Worm (Caenorhabditis elegans): ENCODE results near the gene nos-2.

Gene nos-2

DNA sequence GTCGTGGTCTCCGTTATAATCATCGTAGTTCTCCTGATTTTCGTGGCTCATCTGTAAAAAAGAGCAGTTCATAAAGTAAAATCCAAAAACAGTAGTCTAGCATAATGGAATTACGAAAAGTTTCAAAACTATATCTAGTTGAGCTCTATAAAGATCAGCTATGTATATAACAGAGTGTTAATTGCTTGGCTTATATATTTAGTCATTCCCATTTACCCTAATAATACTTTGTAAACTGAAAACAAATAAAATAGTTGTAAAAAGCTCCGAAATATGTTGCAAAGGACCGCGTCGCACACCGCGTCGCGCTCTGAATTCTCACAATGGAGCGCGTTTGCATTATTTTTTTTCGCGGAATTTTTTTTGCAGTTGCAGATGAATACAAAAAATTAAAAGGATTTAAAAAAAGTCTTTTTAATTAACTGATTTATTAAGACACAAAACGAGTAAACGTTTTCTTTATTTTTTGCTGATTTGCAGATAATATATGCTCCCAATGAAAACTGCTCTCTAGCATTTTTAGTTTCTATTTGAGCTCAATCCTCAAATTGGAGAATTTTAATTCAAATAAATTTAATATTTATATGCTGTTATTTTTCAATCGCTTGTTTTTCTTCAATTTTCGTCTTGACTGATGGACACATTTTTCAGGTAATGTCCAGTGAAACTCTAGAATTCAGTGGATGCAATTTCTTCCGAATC, 15.2 kb upstream of the nos-2 start, which contains the start of the genes tcer-1 and ZK1127.5 (continued):
- no peak for TF ChIP-seq ztf-11 (tag; optimal IDR thresholded peaks at IDR 0.05)
- no peak for TF ChIP-seq nhr-28 (tag; optimal IDR thresholded peaks at IDR 0.05)
- TF ChIP-seq unc-62 (GFP tag; optimal IDR thresholded peaks at IDR 0.05) = no peak
- peak; percentile 57 for TF ChIP-seq blmp-1 (tag; optimal IDR thresholded peaks at IDR 0.05)
- TF ChIP-seq fkh-10 (GFP tag; optimal IDR thresholded peaks at IDR 0.05) = no peak
- TF ChIP-seq C04F5.9 (tag; optimal IDR thresholded peaks at IDR 0.05) = no peak
- TF ChIP-seq ceh-82 (tag; optimal IDR thresholded peaks at IDR 0.05) = peak; percentile 26 to 70 (median 39)
- no peak for TF ChIP-seq mdl-1 (tag; optimal IDR thresholded peaks at IDR 0.05)
- no peak for TF ChIP-seq grh-1 (GFP tag; IDR thresholded peaks at IDR 0.05)
- TF ChIP-seq nhr-90 (tag; optimal IDR thresholded peaks at IDR 0.05; ENCODE audit: poor library complexity) = peak; percentile 23
- no peak for TF ChIP-seq sptf-1 (tag; optimal IDR thresholded peaks at IDR 0.05)
- no peak for TF ChIP-seq zip-4 (GFP tag; optimal IDR thresholded peaks at IDR 0.05)
- TF ChIP-seq tlp-1 (tag; optimal IDR thresholded peaks at IDR 0.05) = no peak
- TF ChIP-seq alr-1 (tag; optimal IDR thresholded peaks at IDR 0.05; ENCODE audit: borderline replicate concordance) = no peak
- peak; percentile 73 for TF ChIP-seq lin-15B (tag; optimal IDR thresholded peaks at IDR 0.05)
- no peak for TF ChIP-seq nhr-77 (tag; optimal IDR thresholded peaks at IDR 0.05)
- TF ChIP-seq lin-35 (GFP tag; optimal IDR thresholded peaks at IDR 0.05) = peak; percentile 58 to 82
- TF ChIP-seq nhr-47 (tag; optimal IDR thresholded peaks at IDR 0.05) = peak; percentile 56
- no peak for TF ChIP-seq pqm-1 (tag; optimal IDR thresholded peaks at IDR 0.05)
- TF ChIP-seq jun-1 (tag; optimal IDR thresholded peaks at IDR 0.05) = no peak
- TF ChIP-seq nhr-85 (tag) = peak; percentile 31
- peak; percentile 27 for TF ChIP-seq F16B12.6 (tag; optimal IDR thresholded peaks at IDR 0.05)
- no peak for TF ChIP-seq unc-130 (tag; optimal IDR thresholded peaks at IDR 0.05)
- no peak for TF ChIP-seq ceh-88 (GFP tag; IDR thresholded peaks at IDR 0.05)
- TF ChIP-seq mab-9 (GFP tag; IDR thresholded peaks at IDR 0.05) = no peak
- TF ChIP-seq nhr-11 (tag; optimal IDR thresholded peaks at IDR 0.05) = no peak
- TF ChIP-seq lsy-2 (tag; optimal IDR thresholded peaks at IDR 0.05) = peak; percentile 60 to 83
- peak; percentile 54 for TF ChIP-seq swsn-7 (tag; optimal IDR thresholded peaks at IDR 0.05)
- TF ChIP-seq sox-4 (tag; optimal IDR thresholded peaks at IDR 0.05) = no peak
- TF ChIP-seq nhr-20 (tag; optimal IDR thresholded peaks at IDR 0.05) = peak; percentile 58
- TF ChIP-seq vab-15 (tag; optimal IDR thresholded peaks at IDR 0.05) = no peak
- TF ChIP-seq irx-1 (tag; optimal IDR thresholded peaks at IDR 0.05) = no peak
- no peak for TF ChIP-seq elt-2 (tag; optimal IDR thresholded peaks at IDR 0.05)
- TF ChIP-seq nhr-237 (tag; optimal IDR thresholded peaks at IDR 0.05) = peak; percentile 1
- no peak for TF ChIP-seq zag-1 (tag; optimal IDR thresholded peaks at IDR 0.05)
- no peak for TF ChIP-seq ceh-63 (GFP tag; optimal IDR thresholded peaks at IDR 0.05)
- TF ChIP-seq nhr-19 (GFP tag; conservative IDR thresholded peaks at IDR 0.05) = peak; percentile 24; the same call in 1 of the 2 replicates
- no peak for TF ChIP-seq nhr-12 (tag; optimal IDR thresholded peaks at IDR 0.05)
- peak; percentile 44 for TF ChIP-seq dsc-1 (tag; optimal IDR thresholded peaks at IDR 0.05)
- no peak for TF ChIP-seq isw-1 (GFP tag; IDR thresholded peaks at IDR 0.05)
- TF ChIP-seq snu-23 (GFP tag; optimal IDR thresholded peaks at IDR 0.05) = peak; percentile 63
- TF ChIP-seq snpc-4 (tag; optimal IDR thresholded peaks at IDR 0.05) = no peak
- no peak for TF ChIP-seq nhr-76 (tag; optimal IDR thresholded peaks at IDR 0.05)
- no peak for TF ChIP-seq pag-3 (tag; optimal IDR thresholded peaks at IDR 0.05; ENCODE audit: borderline replicate concordance, insufficient read depth)
- TF ChIP-seq fkh-4 (tag; optimal IDR thresholded peaks at IDR 0.05; ENCODE audit: borderline replicate concordance) = no peak
- peak; percentile 54 to 82 (median 59) for TF ChIP-seq dpl-1 (GFP tag; optimal IDR thresholded peaks at IDR 0.05)

All from whole organism, L1 larva.